Worm (Caenorhabditis elegans) whole organism, L4 larva: Measurements from ENCODE around the gene xbx-6.
A peak's percentile ranks its signal among the peaks of the same experiment; 100 is the strongest.

ENCODE experiments used
- D1046.2 ChIP-seq: fragments of 200-800 bp; sonication (Bioruptor generic); IDR thresholded peaks from 2 replicates; pipeline ENCODE4 v1.3.6; 2022; ENCODE audit warnings: missing genetic modification characterization, missing compliant biosample characterization
- F49E8.2 ChIP-seq: sonication (generic microtip); optimal IDR thresholded peaks from 2 replicates; lab custom pipeline; 2016; ENCODE audit warnings: missing compliant biosample characterization, mild to moderate bottlenecking, missing genetic modification characterization, borderline replicate concordance
- T20F7.1 ChIP-seq: fragments of 200-800 bp; sonication (Bioruptor generic); optimal IDR thresholded peaks from 2 replicates; lab custom pipeline; 2018; ENCODE audit warnings: mild to moderate bottlenecking, missing genetic modification characterization, missing compliant biosample characterization
- Y105C5A.15 ChIP-seq: fragments of 200-800 bp; sonication (Bioruptor generic); IDR thresholded peaks from 2 replicates; pipeline ENCODE4 v1.3.6; 2022; ENCODE audit warnings: missing genetic modification characterization, missing compliant biosample characterization
- Y5F2A.4 ChIP-seq: fragments of 200-800 bp; sonication (Bioruptor generic); optimal IDR thresholded peaks from 2 replicates; lab custom pipeline; 2018; ENCODE audit warnings: mild to moderate bottlenecking, missing genetic modification characterization, missing compliant biosample characterization
- Y75B8A.6 ChIP-seq: fragments of 200-800 bp; sonication (Bioruptor generic); IDR thresholded peaks from 2 replicates; pipeline ENCODE4 v1.3.6; 2022; ENCODE audit warnings: missing genetic modification reagents, missing genetic modification characterization, missing compliant biosample characterization
- aha-1 ChIP-seq: fragments of 150-350 bp; peaks from one replicate; lab custom pipeline; 2014; ENCODE audit warnings: missing biosample characterization, missing genetic modification characterization
- aly-2 ChIP-seq: sonication (generic microtip); optimal IDR thresholded peaks from 2 replicates; lab custom pipeline; 2018; ENCODE audit warnings: missing biosample characterization, missing genetic modification characterization
- attf-4 ChIP-seq: sonication (generic microtip); optimal IDR thresholded peaks from 3 replicates; lab custom pipeline; 2017; ENCODE audit warnings: missing biosample characterization, missing genetic modification characterization
- ceh-44 ChIP-seq: fragments of 200-800 bp; sonication (Bioruptor generic); IDR thresholded peaks from 2 replicates; pipeline ENCODE4 v1.3.6; 2022; ENCODE audit warnings: missing genetic modification reagents, missing genetic modification characterization, missing compliant biosample characterization
- ceh-62 ChIP-seq: sonication (generic microtip); optimal IDR thresholded peaks from 2 replicates; lab custom pipeline; 2017; ENCODE audit warnings: missing biosample characterization, missing genetic modification characterization
- cey-2 ChIP-seq: sonication (generic microtip); optimal IDR thresholded peaks from 3 replicates; lab custom pipeline; 2017; ENCODE audit warnings: missing genetic modification characterization, mild to moderate bottlenecking, missing compliant biosample characterization, antibody characterized with exemption, borderline replicate concordance; ENCODE audit not compliant: insufficient read depth
- ctbp-1 ChIP-seq: fragments of 200-800 bp; sonication (Bioruptor generic); IDR thresholded peaks from 2 replicates; pipeline ENCODE4 v1.3.6; 2022; ENCODE audit warnings: missing genetic modification reagents, missing genetic modification characterization, missing compliant biosample characterization
- daf-16 ChIP-seq, 3 experiments: sonication (generic microtip); optimal IDR thresholded peaks; 2 replicates each; lab custom pipeline; 2016 to 2017; ENCODE audit warnings: missing genetic modification characterization in 3 of 3, missing genetic modification reagents in 3 of 3, mild to moderate bottlenecking in 2 of 3, missing compliant biosample characterization in 2 of 3, missing biosample characterization in 1 of 3, moderate library complexity in 1 of 3
- dmd-9 ChIP-seq: fragments of 200-800 bp; sonication (Bioruptor generic); IDR thresholded peaks from 2 replicates; pipeline ENCODE4 v1.3.6; 2022; ENCODE audit warnings: missing genetic modification reagents, missing genetic modification characterization, missing compliant biosample characterization
- dve-1 ChIP-seq: sonication (generic microtip); optimal IDR thresholded peaks from 2 replicates; lab custom pipeline; 2017; ENCODE audit warnings: antibody characterized with exemption, mild to moderate bottlenecking, missing genetic modification characterization, missing compliant biosample characterization; ENCODE audit not compliant: insufficient read depth
- egl-43 ChIP-seq: fragments of 200-800 bp; sonication (Bioruptor generic); IDR thresholded peaks from 2 replicates; pipeline ENCODE4 v1.3.6; 2022; ENCODE audit warnings: missing genetic modification reagents, missing genetic modification characterization, missing compliant biosample characterization
- fkh-10 ChIP-seq: fragments of 150-350 bp; optimal IDR thresholded peaks from 2 replicates; lab custom pipeline; 2014; ENCODE audit warnings: missing biosample characterization, missing genetic modification reagents, missing genetic modification characterization
- fos-1 ChIP-seq: fragments of 150-350 bp; optimal IDR thresholded peaks from 2 replicates; lab custom pipeline; 2014; ENCODE audit warnings: missing biosample characterization, missing genetic modification characterization
- hlh-30 ChIP-seq: sonication (generic microtip); optimal IDR thresholded peaks from 2 replicates; lab custom pipeline; 2017; ENCODE audit warnings: antibody characterized with exemption, mild to moderate bottlenecking, missing genetic modification characterization, missing compliant biosample characterization; ENCODE audit not compliant: insufficient read depth
- hmg-1.1 ChIP-seq: fragments of 200-800 bp; sonication (Bioruptor generic); IDR thresholded peaks from 2 replicates; pipeline ENCODE4 v1.3.6; 2022; ENCODE audit warnings: missing genetic modification reagents, missing genetic modification characterization, missing compliant biosample characterization
- lin-13 ChIP-seq: fragments of 150-350 bp; optimal IDR thresholded peaks from 2 replicates; lab custom pipeline; 2014; ENCODE audit warnings: missing biosample characterization, missing genetic modification reagents, missing genetic modification characterization
- lin-29 ChIP-seq: fragments of 200-800 bp; sonication (Bioruptor generic); IDR thresholded peaks from 2 replicates; pipeline ENCODE4 v1.3.6; 2022; ENCODE audit warnings: missing genetic modification reagents, missing genetic modification characterization, missing compliant biosample characterization
- lin-39 ChIP-seq: fragments of 150-350 bp; optimal IDR thresholded peaks from 2 replicates; lab custom pipeline; 2014; ENCODE audit warnings: missing biosample characterization, missing genetic modification reagents, missing genetic modification characterization
- lsy-2 ChIP-seq, 2 experiments: fragments of 150-350 bp in 1 of 2; sonication (generic microtip) in 1 of 2; optimal IDR thresholded peaks; 2 replicates each; lab custom pipeline; 2014 to 2017; ENCODE audit warnings: missing biosample characterization in 2 of 2, missing genetic modification characterization in 2 of 2
- madf-9 ChIP-seq: fragments of 200-800 bp; sonication (Bioruptor generic); conservative IDR thresholded peaks from 2 replicates; pipeline ENCODE4 v1.3.6; 2022; ENCODE audit warnings: missing genetic modification reagents, missing genetic modification characterization, missing compliant biosample characterization
- mdl-1 ChIP-seq, 2 experiments: fragments of 150-350 bp in 1 of 2; sonication (generic microtip) in 1 of 2; optimal IDR thresholded peaks; 2 replicates each; lab custom pipeline; 2014 to 2017; ENCODE audit warnings: missing biosample characterization in 2 of 2, missing genetic modification characterization in 2 of 2
- mep-1 ChIP-seq: fragments of 150-350 bp; sonication (generic microtip); optimal IDR thresholded peaks from 3 replicates; lab custom pipeline; 2014; ENCODE audit warnings: missing biosample characterization, missing genetic modification characterization
- mxl-2 ChIP-seq: fragments of 200-800 bp; sonication (Bioruptor generic); conservative IDR thresholded peaks from 2 replicates; pipeline ENCODE4 v1.3.6; 2022; ENCODE audit warnings: missing genetic modification reagents, missing genetic modification characterization, missing compliant biosample characterization
- mxl-3 ChIP-seq: fragments of 200-800 bp; sonication (Bioruptor generic); optimal IDR thresholded peaks from 2 replicates; lab custom pipeline; 2018; ENCODE audit warnings: mild to moderate bottlenecking, missing genetic modification characterization, missing compliant biosample characterization
- nhr-10 ChIP-seq: fragments of 150-350 bp; optimal IDR thresholded peaks from 2 replicates; lab custom pipeline; 2014; ENCODE audit warnings: missing biosample characterization, missing genetic modification characterization
- nhr-28 ChIP-seq: fragments of 150-350 bp; optimal IDR thresholded peaks from 2 replicates; lab custom pipeline; 2014; ENCODE audit warnings: missing biosample characterization, missing genetic modification characterization
- nhr-41 ChIP-seq: fragments of 200-800 bp; sonication (Bioruptor generic); IDR thresholded peaks from 2 replicates; pipeline ENCODE4 v1.3.6; 2022; ENCODE audit warnings: missing genetic modification reagents, missing genetic modification characterization, missing compliant biosample characterization
- nhr-42 ChIP-seq: fragments of 200-800 bp; sonication (Bioruptor generic); IDR thresholded peaks from 2 replicates; pipeline ENCODE4 v1.3.6; 2022; ENCODE audit warnings: missing genetic modification characterization, missing compliant biosample characterization
- nhr-76 ChIP-seq: fragments of 150-350 bp; optimal IDR thresholded peaks from 2 replicates; lab custom pipeline; 2014; ENCODE audit warnings: missing biosample characterization, missing genetic modification characterization
- php-3 ChIP-seq: fragments of 200-800 bp; sonication (Bioruptor generic); IDR thresholded peaks from 2 replicates; pipeline ENCODE4 v1.3.6; 2022; ENCODE audit warnings: missing genetic modification reagents, missing genetic modification characterization, missing compliant biosample characterization
- pqm-1 ChIP-seq: sonication (generic microtip); optimal IDR thresholded peaks from 2 replicates; lab custom pipeline; 2017; ENCODE audit warnings: missing biosample characterization, missing genetic modification characterization
- set-16 ChIP-seq: fragments of 200-800 bp; sonication (Bioruptor generic); IDR thresholded peaks from 2 replicates; pipeline ENCODE4 v1.3.6; 2022; ENCODE audit warnings: missing genetic modification reagents, missing genetic modification characterization, missing compliant biosample characterization
- snpc-4 ChIP-seq: fragments of 150-350 bp; optimal IDR thresholded peaks from 2 replicates; lab custom pipeline; 2014; ENCODE audit warnings: missing biosample characterization, missing genetic modification characterization
- spr-3 ChIP-seq: fragments of 200-800 bp; sonication (Bioruptor generic); optimal IDR thresholded peaks from 2 replicates; lab custom pipeline; 2018; ENCODE audit warnings: mild to moderate bottlenecking, missing genetic modification characterization, missing compliant biosample characterization
- tag-97 ChIP-seq: fragments of 200-800 bp; sonication (Bioruptor generic); IDR thresholded peaks from 2 replicates; pipeline ENCODE4 v1.3.6; 2022; ENCODE audit warnings: missing genetic modification characterization, missing compliant biosample characterization
- unc-62 ChIP-seq, 3 experiments: fragments of 150-350 bp in 1 of 3; sonication (generic microtip); optimal IDR thresholded peaks in 2 of 3; peaks in 1 of 3; 1 replicate in 1 of 3; 2 replicates in 2 of 3; lab custom pipeline; 2014 to 2017; ENCODE audit warnings: missing biosample characterization in 3 of 3, missing genetic modification characterization in 3 of 3, missing genetic modification reagents in 3 of 3, missing genotype in 1 of 3
- zag-1 ChIP-seq: fragments of 150-350 bp; optimal IDR thresholded peaks from 2 replicates; lab custom pipeline; 2014; ENCODE audit warnings: missing biosample characterization, missing genetic modification characterization
- zip-11 ChIP-seq: fragments of 200-800 bp; sonication (Bioruptor generic); IDR thresholded peaks from 2 replicates; pipeline ENCODE4 v1.3.6; 2022; ENCODE audit warnings: missing genetic modification characterization, missing compliant biosample characterization
- ztf-11 ChIP-seq: fragments of 150-350 bp; optimal IDR thresholded peaks from 2 replicates; lab custom pipeline; 2014; ENCODE audit warnings: missing biosample characterization, missing genetic modification characterization
- ztf-7 ChIP-seq: fragments of 150-350 bp; optimal IDR thresholded peaks from 2 replicates; lab custom pipeline; 2014; ENCODE audit warnings: missing biosample characterization, missing genetic modification characterization

Gene xbx-6

DNA sequence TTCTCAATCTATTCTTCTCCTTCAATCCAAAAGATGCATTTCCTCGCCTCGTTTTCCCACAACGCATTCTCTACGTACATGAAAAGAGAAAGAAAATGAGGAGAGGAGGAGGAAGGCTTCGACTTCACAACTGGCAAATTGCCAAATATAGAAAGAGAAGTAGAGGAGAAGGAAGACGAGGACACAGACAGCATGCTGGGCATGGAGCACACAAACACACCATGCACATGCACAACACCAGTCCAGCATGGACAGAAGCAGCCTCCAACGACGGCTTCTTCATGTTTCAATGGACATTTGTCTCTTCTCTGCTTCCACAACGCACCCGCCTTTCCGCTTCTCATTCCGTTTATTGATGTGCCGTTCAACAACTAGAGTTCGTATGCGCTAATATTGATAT lies 38.2 kb upstream of the xbx-6 start:
- peak; percentile 40 for TF ChIP-seq mxl-3
- peak; percentile 67 for TF ChIP-seq hmg-1.1
- peak in 1 of 2 experiments; percentile 34 for TF ChIP-seq lsy-2 (tag; optimal IDR thresholded peaks at IDR 0.05; lab: Kevin White, UChicago)
- TF ChIP-seq zag-1 (tag; lab: Kevin White, UChicago): no peak
- peak; percentile 50; the same call in 1 of the 2 replicates for TF ChIP-seq ctbp-1 (GFP tag; lab: Robert Waterston, UW)
- peak; percentile 27 for TF ChIP-seq hlh-30 (tag; lab: Kevin White, UChicago)
- peak in 1 of 2 experiments; percentile 48 for TF ChIP-seq mdl-1 (tag; optimal IDR thresholded peaks at IDR 0.05; lab: Kevin White, UChicago)
- TF ChIP-seq lin-29 (GFP tag; lab: Robert Waterston, UW): no peak
- TF ChIP-seq fkh-10: peak; percentile 3
- no peak for TF ChIP-seq pqm-1 (tag; lab: Kevin White, UChicago)
- peak; percentile 96 for TF ChIP-seq aha-1 (tag; lab: Kevin White, UChicago)
- no peak for TF ChIP-seq zip-11 (GFP tag; lab: Robert Waterston, UW)
- no peak for TF ChIP-seq ztf-7 (tag; lab: Kevin White, UChicago)

DNA sequence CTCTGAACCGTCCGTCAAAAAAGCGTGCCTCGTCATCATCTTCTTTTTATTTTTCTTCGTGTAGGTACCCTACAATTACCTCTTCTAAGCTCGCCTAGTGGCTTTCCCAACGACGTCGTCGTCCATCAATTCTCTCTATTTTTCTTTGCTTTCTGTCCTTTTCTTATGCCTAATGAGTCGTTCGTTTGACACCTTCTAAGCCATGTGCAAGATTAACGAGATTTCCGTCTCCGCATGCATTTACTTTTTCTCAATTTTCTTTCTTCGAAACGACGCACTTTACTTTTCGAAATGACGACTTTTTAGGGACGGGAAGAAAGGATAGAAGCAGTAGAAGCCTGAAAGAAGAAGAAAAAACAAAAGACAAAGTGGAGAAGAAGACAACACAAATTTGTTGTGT lies 36.5 kb upstream of the xbx-6 start, which contains the start of gene ZK287.1:
Gene ZK287.1 (plus strand): TSS at position 301 of the 400 bp plus-strand sequence.
- peak in 1 of 2 experiments; percentile 6 for TF ChIP-seq unc-62 (GFP tag; optimal IDR thresholded peaks at IDR 0.05 in 1 of 2; lab: Kevin White, UChicago)
- no peak for TF ChIP-seq unc-62 (tag; optimal IDR thresholded peaks at IDR 0.05; lab: Kevin White, UChicago)
- TF ChIP-seq set-16 (GFP tag; lab: Robert Waterston, UW): no peak

DNA sequence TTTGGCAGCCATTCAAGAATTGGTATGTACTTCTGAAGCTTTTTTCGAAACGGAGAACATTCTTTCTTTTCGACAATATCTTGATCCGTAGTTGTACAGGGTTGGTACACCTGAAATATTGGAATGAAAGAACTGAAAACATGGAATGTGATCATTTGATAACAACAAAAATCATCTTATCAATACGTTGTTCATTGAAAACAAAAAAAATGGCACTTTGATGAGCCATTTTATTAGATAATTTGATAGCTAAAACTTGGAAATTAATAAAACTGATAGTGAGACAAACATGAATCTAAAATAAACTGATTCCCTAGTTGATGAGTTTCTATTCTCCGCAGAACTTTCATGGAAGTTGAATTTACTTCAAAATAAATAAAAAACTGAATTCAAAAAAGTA lies 30.4 kb upstream of the xbx-6 start:
- no peak for TF ChIP-seq T20F7.1 (GFP tag; lab: Kevin White, UChicago)
- no peak for TF ChIP-seq aha-1 (tag; lab: Kevin White, UChicago)
- no peak for TF ChIP-seq Y105C5A.15 (GFP tag; lab: Robert Waterston, UW)
- TF ChIP-seq attf-4 (tag; lab: Kevin White, UChicago): no peak
- no peak for TF ChIP-seq mxl-2 (GFP tag; lab: Robert Waterston, UW)
- TF ChIP-seq snpc-4 (tag; lab: Kevin White, UChicago): no peak
- TF ChIP-seq Y75B8A.6 (GFP tag; lab: Robert Waterston, UW): no peak
- TF ChIP-seq spr-3 (GFP tag; lab: Kevin White, UChicago): no peak
- no peak for TF ChIP-seq lin-13
- no peak for TF ChIP-seq dmd-9 (GFP tag; lab: Robert Waterston, UW)
- TF ChIP-seq nhr-28 (tag; lab: Kevin White, UChicago): no peak
- no peak for TF ChIP-seq madf-9 (GFP tag; lab: Robert Waterston, UW)
- no peak for TF ChIP-seq D1046.2 (GFP tag; lab: Robert Waterston, UW)
- TF ChIP-seq pqm-1 (tag; lab: Kevin White, UChicago): peak; percentile 30
- peak; percentile 56 for TF ChIP-seq dve-1 (tag; lab: Kevin White, UChicago)
- TF ChIP-seq daf-16 (GFP tag; optimal IDR thresholded peaks at IDR 0.05; lab: Kevin White, UChicago): no peak
- peak; percentile 76 for TF ChIP-seq daf-16 (tag; optimal IDR thresholded peaks at IDR 0.05; lab: Kevin White, UChicago)
- TF ChIP-seq F49E8.2 (tag; lab: Kevin White, UChicago): no peak
- no peak for TF ChIP-seq lin-39 (tag; lab: Kevin White, UChicago)
- TF ChIP-seq nhr-76 (tag; lab: Kevin White, UChicago): no peak
- TF ChIP-seq tag-97 (GFP tag; lab: Robert Waterston, UW): no peak
- peak; percentile 50 for TF ChIP-seq php-3
- TF ChIP-seq ceh-62: no peak
- TF ChIP-seq cey-2 (tag; lab: Kevin White, UChicago): no peak
- TF ChIP-seq zag-1 (tag; lab: Kevin White, UChicago): no peak
- no peak for TF ChIP-seq mxl-3
- TF ChIP-seq egl-43 (GFP tag; lab: Robert Waterston, UW): no peak
- TF ChIP-seq ceh-44 (GFP tag; lab: Robert Waterston, UW): no peak
- TF ChIP-seq fos-1 (tag; lab: Kevin White, UChicago): no peak
- TF ChIP-seq nhr-42 (GFP tag; lab: Robert Waterston, UW): no peak
- TF ChIP-seq Y5F2A.4 (GFP tag; lab: Kevin White, UChicago): no peak
- no peak for TF ChIP-seq nhr-41 (GFP tag; lab: Robert Waterston, UW)
- no peak for TF ChIP-seq nhr-10 (tag; lab: Kevin White, UChicago)
- no peak for TF ChIP-seq mep-1 (tag; lab: Kevin White, UChicago)
- no peak for TF ChIP-seq ztf-11 (tag; lab: Kevin White, UChicago)
- TF ChIP-seq aly-2 (tag; lab: Kevin White, UChicago): no peak
